Fruit fly (Drosophila melanogaster): ENCODE measurements around the gene CG12795.
A peak's percentile ranks its signal among the peaks of the same experiment; 100 is the strongest.

Gene CG12795

DNA sequence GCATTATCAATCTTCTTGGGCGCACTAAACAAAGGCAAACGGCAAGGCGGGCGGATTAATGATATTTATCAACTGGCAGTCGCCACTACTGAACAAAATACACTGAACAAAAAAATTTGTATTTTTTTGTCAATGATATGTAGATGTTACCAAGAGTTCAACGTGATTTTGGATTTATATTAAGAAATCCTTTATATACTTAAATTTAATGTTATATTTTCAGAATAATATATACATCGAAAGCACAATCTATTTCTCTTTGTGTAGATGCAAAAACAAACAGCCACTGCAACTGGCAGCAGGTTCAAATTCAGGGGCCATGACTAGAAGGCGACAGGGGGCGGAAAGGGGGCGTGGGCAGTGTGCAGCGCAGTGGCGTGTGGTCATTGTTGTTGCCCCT lies 30.4 kb downstream of the CG12795 start (continued):
- TF ChIP-seq ci (GFP tag; IDR thresholded peaks at IDR 0.05) = 0 out of 3 replicates have a peak, but pooled peaks have one; percentile 30
- no peak for TF ChIP-seq CG7271 (tag; optimal IDR thresholded peaks at IDR 0.05)
- TF ChIP-seq nau (GFP tag; optimal IDR thresholded peaks at IDR 0.05) = no peak
- TF ChIP-seq crol (GFP tag; IDR thresholded peaks at IDR 0.05) = 0 out of 2 replicates have a peak, but pooled peaks have one; percentile 16
- peak; percentile 16 for TF ChIP-seq CG10267 (tag; optimal IDR thresholded peaks at IDR 0.05)
- peak; percentile 23 for TF ChIP-seq zen (tag; optimal IDR thresholded peaks at IDR 0.05)
- TF ChIP-seq CG2202 (tag; optimal IDR thresholded peaks at IDR 0.05) = no peak
- TF ChIP-seq fd102C (GFP tag; optimal IDR thresholded peaks at IDR 0.05) = no peak
- TF ChIP-seq CG6765 (GFP tag; optimal IDR thresholded peaks at IDR 0.05) = no peak
- no peak for TF ChIP-seq CrebB (tag; optimal IDR thresholded peaks at IDR 0.05)
- no peak for TF ChIP-seq usp (GFP tag; optimal IDR thresholded peaks at IDR 0.05)
- TF ChIP-seq ewg (GFP tag; optimal IDR thresholded peaks at IDR 0.05) = peak; percentile 3
- TF ChIP-seq Drgx (GFP tag; IDR thresholded peaks at IDR 0.05) = peak; percentile 91
- peak; percentile 22; the same call in 1 of the 2 replicates for TF ChIP-seq ttk (GFP tag; IDR thresholded peaks at IDR 0.05)
- no peak for TF ChIP-seq gt (GFP tag; IDR thresholded peaks at IDR 0.05)
- no peak for TF ChIP-seq Chrac-16 (GFP tag; optimal IDR thresholded peaks at IDR 0.05)
- no peak for TF ChIP-seq CG11696 (GFP tag; IDR thresholded peaks at IDR 0.05)
- peak; percentile 41; the same call in 1 of the 2 replicates for TF ChIP-seq Ptx1 (GFP tag; IDR thresholded peaks at IDR 0.05)
- TF ChIP-seq CG4424 (GFP tag; optimal IDR thresholded peaks at IDR 0.05) = peak; percentile 4
- TF ChIP-seq cas (GFP tag; IDR thresholded peaks at IDR 0.05) = no peak
- TF ChIP-seq Pdp1 (GFP tag; optimal IDR thresholded peaks at IDR 0.05) = no peak
- peak; percentile 4 for TF ChIP-seq CG8388 (GFP tag; optimal IDR thresholded peaks at IDR 0.05)

- TF ChIP-seq ro (GFP tag; IDR thresholded peaks at IDR 0.05) (no peak), CG4282 (GFP tag; optimal IDR thresholded peaks at IDR 0.05) (no peak), knrl (GFP tag; IDR thresholded peaks at IDR 0.05; ENCODE audit: partially characterized antibody) (peak; percentile 22; the same call in 1 of the 3 replicates), CG1529 (GFP tag; optimal IDR thresholded peaks at IDR 0.05) (no peak), CG7928 (GFP tag; optimal IDR thresholded peaks at IDR 0.05) (no peak), Drgx (GFP tag; IDR thresholded peaks at IDR 0.05) (peak; percentile 46), Ets65A (GFP tag) (peak; percentile 30)
Observed at dm6 chr2L:3483672-3484071, 31.4 kb downstream of the CG12795 start.

DNA sequence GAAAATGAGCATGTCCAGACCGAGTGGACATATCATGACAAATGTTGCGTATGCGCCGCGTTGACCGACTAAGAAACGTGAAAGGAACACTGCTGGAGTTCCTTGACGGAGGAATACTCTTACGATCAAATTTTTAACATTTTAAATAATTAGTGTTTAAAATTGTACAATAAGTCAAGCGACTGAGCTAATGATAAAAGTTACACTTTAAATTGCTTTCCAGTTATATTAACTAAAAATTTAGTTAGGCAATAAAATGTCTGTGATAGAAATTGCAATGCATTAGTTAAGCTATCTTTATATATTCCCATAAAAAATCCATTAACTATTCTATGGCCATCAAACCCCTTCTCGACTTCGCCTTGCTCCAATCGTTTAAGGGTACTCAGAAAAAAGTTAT lies 32.5 kb downstream of the CG12795 start:
- TF ChIP-seq CG30403 (GFP tag; optimal IDR thresholded peaks at IDR 0.05) = no peak

DNA sequence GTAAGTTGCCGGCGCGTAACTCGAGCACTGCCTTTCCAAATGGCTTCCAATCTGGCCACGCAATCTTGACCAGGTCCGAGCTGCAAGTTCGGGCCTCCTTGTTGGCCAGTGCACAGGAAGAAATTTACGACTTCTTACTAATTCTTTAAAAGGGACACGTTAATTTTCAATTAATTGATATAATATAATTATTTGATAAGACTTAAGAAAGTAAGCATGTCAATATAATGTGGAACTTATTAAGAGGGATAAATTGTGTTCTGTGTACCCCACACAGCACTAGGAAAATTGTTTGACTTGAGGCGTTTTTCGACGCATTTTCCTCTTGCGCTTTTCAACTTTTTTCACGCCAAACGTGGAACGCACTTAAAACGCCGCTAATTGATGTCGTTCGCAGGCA lies 33.2 kb downstream of the CG12795 start:
- TF ChIP-seq Drgx (GFP tag; IDR thresholded peaks at IDR 0.05) (peak; percentile 32; the same call in 1 of the 2 replicates), CG31365 (tag; optimal IDR thresholded peaks at IDR 0.05) (no peak)

- no peak for TF ChIP-seq CG14860 (GFP tag; IDR thresholded peaks at IDR 0.05; ENCODE audit: partially characterized antibody)
- TF ChIP-seq CTCF (GFP tag; optimal IDR thresholded peaks at IDR 0.05) = peak; percentile 19
- TF ChIP-seq CG2129 (GFP tag; IDR thresholded peaks at IDR 0.05; ENCODE audit: partially characterized antibody) = no peak
- TF ChIP-seq h (optimal IDR thresholded peaks at IDR 0.05) = no peak
- TF ChIP-seq CG9817 (tag; optimal IDR thresholded peaks at IDR 0.05) = no peak
Observed at dm6 chr2L:3490971-3491370, 38.7 kb downstream of the CG12795 start, which contains the start of gene CG15414. CG15414 (minus strand) TSS chr2L:3491071.
